Worm (Caenorhabditis elegans) whole organism, late embryonic: ENCODE measurements around the gene C24D10.2.
"Not testable (repeated sequence)": the region's sequence is repeated elsewhere in the genome, so short reads cannot be mapped to it uniquely, and the experiment has no call there.

ENCODE experiments used
- C08G9.2 ChIP-seq: sonication (generic microtip); optimal IDR thresholded peaks from 2 replicates; lab custom pipeline; 2016; ENCODE audit warnings: mild to moderate bottlenecking, missing genetic modification characterization, moderate library complexity, missing compliant biosample characterization
- T23F11.4 ChIP-seq: fragments of 200-800 bp; sonication (Bioruptor generic); optimal IDR thresholded peaks from 2 replicates; lab custom pipeline; 2018; ENCODE audit warnings: mild to moderate bottlenecking, missing genetic modification characterization, missing compliant biosample characterization
- ama-1 ChIP-seq: fragments of 150-350 bp; optimal IDR thresholded peaks from 2 replicates; lab custom pipeline; 2014
- ceh-14 ChIP-seq: sonication (generic microtip); optimal IDR thresholded peaks from 2 replicates; lab custom pipeline; 2016; ENCODE audit warnings: missing genotype, missing genetic modification characterization, missing compliant biosample characterization
- ceh-18 ChIP-seq: sonication (generic microtip); optimal IDR thresholded peaks from 2 replicates; lab custom pipeline; 2016; ENCODE audit warnings: missing genetic modification characterization, missing compliant biosample characterization
- ceh-19 ChIP-seq: fragments of 200-800 bp; sonication (Bioruptor generic); optimal IDR thresholded peaks from 2 replicates; lab custom pipeline; 2018; ENCODE audit warnings: mild to moderate bottlenecking, missing genetic modification characterization, missing compliant biosample characterization
- ceh-22 ChIP-seq: sonication (generic microtip); optimal IDR thresholded peaks from 2 replicates; lab custom pipeline; 2017; ENCODE audit warnings: missing biosample characterization, missing genetic modification characterization
- ceh-30 ChIP-seq: fragments of 150-350 bp; optimal IDR thresholded peaks from 2 replicates; lab custom pipeline; 2014; ENCODE audit warnings: missing biosample characterization, missing genetic modification characterization
- ceh-31 ChIP-seq: sonication (generic microtip); optimal IDR thresholded peaks from 2 replicates; lab custom pipeline; 2016; ENCODE audit warnings: missing genetic modification characterization, missing compliant biosample characterization
- ceh-6 ChIP-seq: fragments of 200-800 bp; sonication (Bioruptor generic); optimal IDR thresholded peaks from 2 replicates; lab custom pipeline; 2018; ENCODE audit warnings: mild to moderate bottlenecking, missing genetic modification characterization, missing compliant biosample characterization
- dve-1 ChIP-seq: sonication (generic microtip); optimal IDR thresholded peaks from 2 replicates; lab custom pipeline; 2017; ENCODE audit warnings: antibody characterized with exemption, mild to moderate bottlenecking, missing genetic modification characterization, missing compliant biosample characterization
- elt-4 ChIP-seq: sonication (generic microtip); optimal IDR thresholded peaks from 2 replicates; lab custom pipeline; 2016; ENCODE audit warnings: missing genetic modification characterization, missing compliant biosample characterization
- ets-4 ChIP-seq: sonication (generic microtip); optimal IDR thresholded peaks from 2 replicates; lab custom pipeline; 2016; ENCODE audit warnings: missing genetic modification characterization, missing compliant biosample characterization
- eyg-1 ChIP-seq: sonication (generic microtip); optimal IDR thresholded peaks from 2 replicates; lab custom pipeline; 2016; ENCODE audit warnings: missing genotype, missing genetic modification characterization, missing compliant biosample characterization
- fkh-10 ChIP-seq: fragments of 150-350 bp; optimal IDR thresholded peaks from 2 replicates; lab custom pipeline; 2014; ENCODE audit warnings: missing biosample characterization, missing genetic modification reagents, missing genetic modification characterization
- hlh-13 ChIP-seq: fragments of 200-800 bp; sonication (Bioruptor generic); optimal IDR thresholded peaks from 2 replicates; lab custom pipeline; 2018; ENCODE audit warnings: mild to moderate bottlenecking, missing genetic modification characterization, missing compliant biosample characterization
- hlh-15 ChIP-seq: sonication (generic microtip); optimal IDR thresholded peaks from 2 replicates; lab custom pipeline; 2016; ENCODE audit warnings: missing genetic modification characterization, missing compliant biosample characterization
- hlh-30 ChIP-seq: sonication (generic microtip); optimal IDR thresholded peaks from 2 replicates; lab custom pipeline; 2017; ENCODE audit warnings: antibody characterized with exemption, missing genetic modification characterization, missing compliant biosample characterization; ENCODE audit not compliant: insufficient read depth
- lim-6 ChIP-seq: sonication (generic microtip); optimal IDR thresholded peaks from 2 replicates; lab custom pipeline; 2016; ENCODE audit warnings: missing genetic modification characterization, missing compliant biosample characterization
- madf-2 ChIP-seq: sonication (generic microtip); optimal IDR thresholded peaks from 2 replicates; lab custom pipeline; 2017; ENCODE audit warnings: missing genetic modification characterization, missing compliant biosample characterization
- nfya-1 ChIP-seq: sonication (generic microtip); optimal IDR thresholded peaks from 2 replicates; lab custom pipeline; 2017; ENCODE audit warnings: missing genetic modification characterization, mild to moderate bottlenecking, missing compliant biosample characterization, antibody characterized with exemption, moderate library complexity
- npax-4 ChIP-seq: sonication (generic microtip); optimal IDR thresholded peaks from 2 replicates; lab custom pipeline; 2016; ENCODE audit warnings: missing genetic modification characterization, missing compliant biosample characterization
- pag-3 ChIP-seq: sonication (generic microtip); optimal IDR thresholded peaks from 2 replicates; lab custom pipeline; 2016; ENCODE audit warnings: missing compliant biosample characterization, missing genetic modification characterization, borderline replicate concordance
- pha-2 ChIP-seq: sonication (generic microtip); optimal IDR thresholded peaks from 2 replicates; lab custom pipeline; 2017; ENCODE audit warnings: mild to moderate bottlenecking, missing genetic modification characterization, missing compliant biosample characterization
- pqm-1 ChIP-seq: sonication (generic microtip); optimal IDR thresholded peaks from 2 replicates; lab custom pipeline; 2016; ENCODE audit warnings: missing genetic modification characterization, missing compliant biosample characterization
- ref-2 ChIP-seq: sonication (generic microtip); optimal IDR thresholded peaks from 2 replicates; lab custom pipeline; 2016; ENCODE audit warnings: missing genetic modification characterization, missing compliant biosample characterization
- rnt-1 ChIP-seq: sonication (generic microtip); optimal IDR thresholded peaks from 2 replicates; lab custom pipeline; 2016; ENCODE audit warnings: missing genetic modification characterization, missing compliant biosample characterization
- sox-2 ChIP-seq: fragments of 200-800 bp; sonication (Bioruptor generic); IDR thresholded peaks from 2 replicates; pipeline ENCODE4 v1.3.6; 2022; ENCODE audit warnings: missing genetic modification reagents, missing genetic modification characterization, missing compliant biosample characterization
- sox-4 ChIP-seq: sonication (generic microtip); optimal IDR thresholded peaks from 2 replicates; lab custom pipeline; 2017; ENCODE audit warnings: mild to moderate bottlenecking, missing genetic modification characterization, inconsistent platforms, missing compliant biosample characterization
- tbx-2 ChIP-seq: sonication (generic microtip); optimal IDR thresholded peaks from 2 replicates; lab custom pipeline; 2016; ENCODE audit warnings: missing genetic modification characterization, missing compliant biosample characterization
- unc-42 ChIP-seq: sonication (generic microtip); optimal IDR thresholded peaks from 2 replicates; lab custom pipeline; 2016; ENCODE audit warnings: missing genotype, missing genetic modification characterization, missing compliant biosample characterization
- unc-55 ChIP-seq: sonication (generic microtip); optimal IDR thresholded peaks from 2 replicates; lab custom pipeline; 2017; ENCODE audit warnings: missing biosample characterization, missing genetic modification reagents, missing genetic modification characterization

The C24D10.2 gene

DNA sequence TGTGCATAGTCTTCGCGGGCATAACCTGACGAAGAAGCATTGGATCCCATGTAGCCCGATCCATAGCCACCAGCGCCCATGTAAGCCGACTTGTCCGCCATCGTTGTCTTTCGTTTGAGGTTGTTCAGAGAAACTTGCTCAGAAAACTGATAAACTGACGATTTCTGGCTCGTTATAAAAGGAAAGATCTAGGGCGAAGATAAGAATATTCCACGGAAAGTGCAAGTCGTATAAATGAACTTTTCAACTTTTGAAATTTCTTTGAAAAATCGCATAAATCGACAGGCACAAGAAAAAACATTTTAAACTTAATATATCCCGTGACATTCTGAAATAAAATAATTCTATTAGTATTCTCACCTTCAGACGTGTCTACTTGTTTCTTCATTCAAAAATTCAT, at the start of gene C24D10.2, which contains the start of gene nspd-3:
C24D10.2 (plus strand) TSS at position 399 of the 400 bp plus-strand sequence.
nspd-3 (minus strand) TSS at position 101 of the 400 bp plus-strand sequence.
- TF ChIP-seq ceh-19; C08G9.2 (tag; lab: Kevin White, UChicago); hlh-13: not testable (repeated sequence)
- TF ChIP-seq, all 69 proteins: peak for 0; not testable (repeated sequence) for 69

DNA sequence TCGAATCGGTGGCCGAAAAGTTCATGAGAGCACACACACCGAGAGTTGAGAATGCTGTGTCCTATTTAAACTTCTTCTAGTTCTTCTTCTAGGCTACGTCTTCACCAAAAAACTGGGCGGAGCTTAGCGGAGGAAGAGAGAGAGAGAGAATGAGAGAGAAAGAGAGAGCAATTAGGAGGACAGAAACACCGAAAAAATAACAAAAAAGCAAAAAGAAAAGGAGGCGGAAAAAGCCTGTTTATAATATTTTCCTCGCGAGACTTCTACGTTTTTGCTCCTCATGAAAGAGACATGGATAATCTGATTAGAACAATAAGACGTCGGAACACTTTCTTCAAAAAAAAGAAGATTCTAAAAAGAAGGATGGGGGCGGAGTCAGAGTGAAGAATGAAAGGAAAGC, 41.1 kb upstream of the C24D10.2 start, which contains the start of gene tkr-3:
tkr-3 (minus strand) TSS at position 101 of the 400 bp plus-strand sequence.
- no peak for TF ChIP-seq ceh-30 (tag; lab: Kevin White, UChicago)
- TF ChIP-seq hlh-13: no peak
- no peak for TF ChIP-seq dve-1 (tag; lab: Kevin White, UChicago)
- no peak for TF ChIP-seq ceh-6 (GFP tag; lab: Kevin White, UChicago)
- TF ChIP-seq ceh-22 (tag; lab: Kevin White, UChicago): no peak

DNA sequence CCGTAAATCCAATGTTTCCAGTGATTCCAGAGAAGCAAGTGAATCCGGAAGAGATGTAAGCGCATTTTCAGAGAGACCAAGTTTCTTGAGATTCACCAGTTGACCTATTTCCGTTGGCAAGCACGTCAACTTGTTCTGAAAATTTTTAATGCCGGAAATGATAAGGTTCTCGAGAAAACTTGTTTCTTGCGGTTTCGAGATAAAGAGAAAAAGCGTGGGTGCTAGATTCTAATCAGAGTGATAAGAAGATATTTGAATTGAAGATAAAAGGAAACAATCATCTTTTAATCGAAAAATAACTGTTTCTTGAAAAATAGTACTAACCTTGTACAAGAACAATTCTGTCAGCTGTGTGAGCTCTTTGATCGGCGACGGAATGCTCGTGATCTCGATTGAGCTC, 31.4 kb upstream of the C24D10.2 start:
- no peak for TF ChIP-seq madf-2 (tag; lab: Kevin White, UChicago)

DNA sequence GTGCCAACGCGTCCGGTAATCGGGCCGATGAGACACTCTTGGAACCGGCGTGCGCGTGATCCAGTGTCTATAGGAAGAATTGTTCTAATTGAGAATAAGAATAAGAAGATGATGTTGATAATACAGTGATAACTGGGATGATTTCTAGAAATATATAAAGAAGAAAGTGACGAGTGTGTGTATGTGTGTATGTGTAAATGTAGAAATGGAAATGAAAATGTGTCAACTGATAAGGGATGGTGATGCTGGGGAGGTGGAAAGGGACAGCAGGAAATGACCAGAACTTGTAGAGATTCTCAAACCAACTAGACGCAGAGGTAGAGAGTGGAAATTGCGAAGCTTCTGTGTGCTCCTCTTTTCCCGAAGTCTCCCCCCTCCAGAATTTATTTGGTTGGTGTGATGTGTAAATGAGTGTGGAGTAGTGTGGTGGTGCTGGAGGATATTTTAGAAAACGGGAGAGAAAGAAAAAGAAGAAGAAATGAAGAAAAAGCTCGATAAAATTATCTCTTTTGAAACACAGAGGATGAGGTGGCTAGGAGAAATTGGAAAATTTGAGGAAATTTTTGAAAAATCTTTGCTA, 29.3 kb upstream of the C24D10.2 start:
- no peak for TF ChIP-seq madf-2 (tag; lab: Kevin White, UChicago)
- no peak for TF ChIP-seq elt-4
- TF ChIP-seq C08G9.2 (tag; lab: Kevin White, UChicago): no peak
- peak; percentile 5 for TF ChIP-seq rnt-1 (tag; lab: Kevin White, UChicago)
- TF ChIP-seq ceh-18 (tag; lab: Kevin White, UChicago): peak; percentile 66
- peak; percentile 42 for TF ChIP-seq unc-42 (tag; lab: Kevin White, UChicago)
- peak; percentile 60 for TF ChIP-seq nfya-1 (tag; lab: Kevin White, UChicago)
- no peak for TF ChIP-seq pha-2
- TF ChIP-seq sox-2 (GFP tag; lab: Robert Waterston, UW): no peak
- no peak for TF ChIP-seq hlh-30
- TF ChIP-seq tbx-2: peak; percentile 17
- TF ChIP-seq pqm-1 (tag; lab: Kevin White, UChicago): no peak
- TF ChIP-seq ceh-31 (tag; lab: Kevin White, UChicago): peak; percentile 27
- no peak for TF ChIP-seq npax-4 (tag; lab: Kevin White, UChicago)
- TF ChIP-seq unc-55 (GFP tag; lab: Kevin White, UChicago): peak; percentile 25
- no peak for TF ChIP-seq pag-3 (tag; lab: Kevin White, UChicago)

DNA sequence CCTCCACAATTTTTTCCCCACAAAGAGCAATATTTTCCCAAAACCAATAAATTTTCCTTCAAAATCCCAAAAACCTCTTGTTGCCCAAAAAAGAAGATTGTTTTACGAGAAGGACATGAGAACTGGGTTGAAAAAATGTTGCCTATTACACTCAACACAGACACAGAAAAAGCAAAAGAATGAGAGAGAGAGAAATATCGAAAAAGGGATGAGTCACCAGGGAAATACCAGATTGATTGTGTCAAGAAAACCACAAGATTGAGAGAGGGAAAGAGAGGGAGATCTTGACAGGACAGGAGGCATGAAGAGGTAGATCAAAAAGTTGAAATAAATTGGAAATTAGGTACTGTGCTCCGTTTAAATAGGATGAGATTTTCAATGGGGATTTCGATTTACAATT, 28.3 kb upstream of the C24D10.2 start:
- TF ChIP-seq madf-2 (tag; lab: Kevin White, UChicago) (no peak), lim-6 (tag; lab: Kevin White, UChicago) (no peak), sox-4 (tag; lab: Kevin White, UChicago) (no peak), elt-4 (no peak), fkh-10 (GFP tag; lab: Kevin White, UChicago) (no peak), hlh-15 (tag; lab: Kevin White, UChicago) (no peak), ama-1 (lab: Kevin White, UChicago) (no peak), ceh-22 (tag; lab: Kevin White, UChicago) (no peak), ceh-14 (tag; lab: Kevin White, UChicago) (no peak), ref-2 (tag; lab: Kevin White, UChicago) (no peak), ets-4 (tag; lab: Kevin White, UChicago) (no peak), eyg-1 (tag; lab: Kevin White, UChicago) (no peak), tbx-2 (no peak), T23F11.4 (no peak), hlh-30 (no peak), dve-1 (tag; lab: Kevin White, UChicago) (no peak)
